Worm (Caenorhabditis elegans): ENCODE results near the gene Y57G11C.499.

- no peak for TF ChIP-seq dao-5 (tag; optimal IDR thresholded peaks at IDR 0.05)
- no peak for TF ChIP-seq him-1 (tag; optimal IDR thresholded peaks at IDR 0.05)
- TF ChIP-seq W03F9.2 (tag; optimal IDR thresholded peaks at IDR 0.05): no peak
Measured at ce11 chrIV:14763938-14764718, 9.4 kb upstream of the Y57G11C.499 start.

Measured in whole organism, L4/young adult.